Worm (Caenorhabditis elegans): ENCODE measurements around the gene C01B10.9.

The C01B10.9 gene

ce11 chrIV:6648625-6649024, 16.6 kb downstream of the C01B10.9 start (continued):
- TF ChIP-seq dve-1 (tag; optimal IDR thresholded peaks at IDR 0.05) (no peak), fax-1 (tag; optimal IDR thresholded peaks at IDR 0.05) (no peak), Y22D7AL.16 (tag; optimal IDR thresholded peaks at IDR 0.05) (no peak), zip-5 (tag; optimal IDR thresholded peaks at IDR 0.05) (no peak), K09A11.1 (tag; optimal IDR thresholded peaks at IDR 0.05; ENCODE audit: insufficient read depth) (no peak), ceh-48 (tag; optimal IDR thresholded peaks at IDR 0.05) (no peak), ref-2 (tag; optimal IDR thresholded peaks at IDR 0.05) (peak; percentile 18), ama-1 (optimal IDR thresholded peaks at IDR 0.05) (no peak), pat-9 (tag; optimal IDR thresholded peaks at IDR 0.05) (no peak), unc-3 (GFP tag; conservative IDR thresholded peaks at IDR 0.05) (no peak), unc-3 (tag; optimal IDR thresholded peaks at IDR 0.05) (no peak), ceh-31 (tag; optimal IDR thresholded peaks at IDR 0.05) (peak; percentile 92), hlh-8 (tag; optimal IDR thresholded peaks at IDR 0.05) (no peak), sdc-2 (tag; optimal IDR thresholded peaks at IDR 0.05) (no peak), unc-86 (tag; optimal IDR thresholded peaks at IDR 0.05) (no peak), ceh-14 (tag; optimal IDR thresholded peaks at IDR 0.05) (peak; percentile 74), rnt-1 (tag; optimal IDR thresholded peaks at IDR 0.05) (peak; percentile 68), ceh-24 (tag; optimal IDR thresholded peaks at IDR 0.05) (no peak), ceh-30 (tag; optimal IDR thresholded peaks at IDR 0.05) (no peak), C08G9.2 (tag; optimal IDR thresholded peaks at IDR 0.05) (no peak), pax-1 (tag; optimal IDR thresholded peaks at IDR 0.05) (peak; percentile 29), elt-2 (tag; optimal IDR thresholded peaks at IDR 0.05) (no peak), dmd-4 (tag; optimal IDR thresholded peaks at IDR 0.05; ENCODE audit: borderline replicate concordance) (peak; percentile 69), eyg-1 (tag; optimal IDR thresholded peaks at IDR 0.05) (no peak), unc-55 (GFP tag; optimal IDR thresholded peaks at IDR 0.05) (peak; percentile 91), ahr-1 (tag; optimal IDR thresholded peaks at IDR 0.05) (no peak), hlh-6 (tag; optimal IDR thresholded peaks at IDR 0.05) (no peak), tbx-2 (tag; optimal IDR thresholded peaks at IDR 0.05) (peak; percentile 71), mec-3 (tag; optimal IDR thresholded peaks at IDR 0.05; ENCODE audit: borderline replicate concordance) (no peak), fkh-10 (GFP tag; optimal IDR thresholded peaks at IDR 0.05) (no peak), nhr-232 (tag; optimal IDR thresholded peaks at IDR 0.05) (no peak), ceh-9 (tag; optimal IDR thresholded peaks at IDR 0.05) (no peak), lim-6 (tag; optimal IDR thresholded peaks at IDR 0.05) (peak; percentile 9), nhr-11 (tag; optimal IDR thresholded peaks at IDR 0.05) (peak; percentile 54), ceh-18 (tag; optimal IDR thresholded peaks at IDR 0.05) (peak; percentile 31), lin-11 (tag; optimal IDR thresholded peaks at IDR 0.05) (no peak), gmeb-2 (tag; optimal IDR thresholded peaks at IDR 0.05) (no peak), ceh-22 (tag; optimal IDR thresholded peaks at IDR 0.05) (peak; percentile 54), fkh-6 (tag; optimal IDR thresholded peaks at IDR 0.05) (no peak), pag-3 (tag; optimal IDR thresholded peaks at IDR 0.05; ENCODE audit: borderline replicate concordance) (no peak), pha-4 (tag; optimal IDR thresholded peaks at IDR 0.05) (no peak)

DNA sequence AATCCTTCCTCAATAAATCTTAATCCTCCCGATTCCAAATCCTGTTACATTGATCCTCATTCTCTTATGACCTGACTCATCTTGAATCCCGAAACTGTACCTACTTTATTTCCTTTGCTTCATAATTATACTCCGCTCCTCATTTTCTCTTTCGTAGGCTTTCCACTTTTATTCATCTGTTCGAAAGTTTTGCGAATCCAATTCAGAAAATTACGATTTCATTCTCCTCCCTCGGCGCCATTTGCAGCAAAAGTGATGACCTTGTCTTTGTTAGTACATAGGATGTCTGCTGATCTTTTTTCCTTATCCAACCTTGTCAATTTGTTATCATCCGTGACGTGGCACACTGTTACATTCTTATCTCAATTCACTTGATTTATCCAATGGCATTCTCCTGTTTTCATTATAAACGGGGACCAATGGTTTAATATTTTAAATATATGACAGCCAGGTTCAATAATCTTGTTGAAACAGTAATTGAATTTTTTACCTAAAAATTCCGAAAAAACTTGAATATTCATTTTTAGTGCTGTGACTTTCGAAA, 20.5 kb downstream of the C01B10.9 start:
- no peak for TF ChIP-seq ceh-24 (tag; optimal IDR thresholded peaks at IDR 0.05)
- no peak for TF ChIP-seq elt-4 (tag; optimal IDR thresholded peaks at IDR 0.05)
- no peak for TF ChIP-seq hlh-15 (tag; optimal IDR thresholded peaks at IDR 0.05)
- no peak for TF ChIP-seq fax-1 (tag; optimal IDR thresholded peaks at IDR 0.05)
- no peak for TF ChIP-seq pag-3 (tag; optimal IDR thresholded peaks at IDR 0.05; ENCODE audit: borderline replicate concordance)
- TF ChIP-seq elt-2 (tag; optimal IDR thresholded peaks at IDR 0.05), result no peak
- no peak for TF ChIP-seq eyg-1 (tag; optimal IDR thresholded peaks at IDR 0.05)
- no peak for TF ChIP-seq pha-2 (tag; optimal IDR thresholded peaks at IDR 0.05)
- no peak for TF ChIP-seq tbx-7 (tag; optimal IDR thresholded peaks at IDR 0.05)
- TF ChIP-seq rnt-1 (tag; optimal IDR thresholded peaks at IDR 0.05), result no peak
- no peak for TF ChIP-seq lim-6 (tag; optimal IDR thresholded peaks at IDR 0.05)
- no peak for TF ChIP-seq ceh-6 (GFP tag; optimal IDR thresholded peaks at IDR 0.05)
- TF ChIP-seq ceh-2 (tag; optimal IDR thresholded peaks at IDR 0.05), result no peak
- TF ChIP-seq ztf-16 (tag; optimal IDR thresholded peaks at IDR 0.05), result no peak
- no peak for TF ChIP-seq che-1 (tag; optimal IDR thresholded peaks at IDR 0.05)

Data from whole organism, late embryonic.